Worm (Caenorhabditis elegans) whole organism, L2 larva: Measurements from ENCODE around the gene C45H4.14.

ENCODE experiments used
- F13H6.1 ChIP-seq: sonication (generic microtip); optimal IDR thresholded peaks from 2 replicates; lab custom pipeline; 2016; ENCODE audit warnings: missing genetic modification characterization, missing compliant biosample characterization
- aly-2 ChIP-seq: fragments of 150-350 bp; optimal IDR thresholded peaks from 2 replicates; lab custom pipeline; 2014; ENCODE audit warnings: missing biosample characterization, missing genetic modification characterization
- nhr-129 ChIP-seq: fragments of 150-350 bp; optimal IDR thresholded peaks from 2 replicates; lab custom pipeline; 2014; ENCODE audit warnings: missing biosample characterization, missing genetic modification characterization
- nhr-237 ChIP-seq: fragments of 150-350 bp; optimal IDR thresholded peaks from 2 replicates; lab custom pipeline; 2014; ENCODE audit warnings: missing biosample characterization, missing genetic modification characterization
- skn-1 ChIP-seq: sonication (generic microtip); optimal IDR thresholded peaks from 2 replicates; lab custom pipeline; 2017; ENCODE audit warnings: missing biosample characterization, missing genetic modification characterization
- zag-1 ChIP-seq: fragments of 150-350 bp; optimal IDR thresholded peaks from 2 replicates; lab custom pipeline; 2014; ENCODE audit warnings: missing biosample characterization, missing genetic modification characterization

DNA sequence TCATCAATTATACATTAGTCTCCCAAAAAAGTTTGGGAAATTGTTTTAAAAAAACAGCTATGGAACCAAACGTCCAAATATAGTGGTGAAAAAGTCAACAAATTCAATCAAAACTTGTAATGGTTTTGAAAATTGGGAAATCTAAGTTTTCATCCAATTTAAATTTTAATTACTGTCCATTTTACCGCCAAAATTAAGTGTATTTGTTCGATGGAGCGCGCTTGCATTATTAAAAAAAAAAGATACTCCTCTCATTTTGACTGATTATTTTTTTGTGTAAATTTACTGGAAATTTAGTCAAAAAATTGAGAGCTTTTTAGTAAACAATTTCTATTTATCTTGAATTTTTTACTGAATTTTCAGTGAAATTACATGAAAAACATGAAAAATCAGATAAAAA lies 15.2 kb upstream of the C45H4.14 start:
- TF ChIP-seq nhr-129 (tag; lab: Kevin White, UChicago) (no peak), skn-1 (tag; lab: Kevin White, UChicago) (no peak), aly-2 (tag; lab: Kevin White, UChicago) (no peak), F13H6.1 (no peak), nhr-237 (tag; lab: Kevin White, UChicago) (no peak), zag-1 (tag; lab: Kevin White, UChicago) (no peak)
